Worm (Caenorhabditis elegans) whole organism, L1 larva: Measurements from ENCODE around the gene C05D12.1.

Source experiments
- C04F5.9 ChIP-seq: sonication (generic microtip); optimal IDR thresholded peaks from 2 replicates; lab custom pipeline; 2016; ENCODE audit warnings: missing genetic modification characterization, missing compliant biosample characterization
- F16B12.6 ChIP-seq: fragments of 150-350 bp; optimal IDR thresholded peaks from 2 replicates; lab custom pipeline; 2014; ENCODE audit warnings: missing biosample characterization, missing genetic modification characterization
- Y116A8C.19 ChIP-seq: sonication (generic microtip); optimal IDR thresholded peaks from 2 replicates; lab custom pipeline; 2016; ENCODE audit warnings: missing compliant biosample characterization, missing genetic modification characterization, borderline replicate concordance
- ceh-82 ChIP-seq, 3 experiments: fragments of 150-350 bp in 1 of 3; sonication (generic microtip) in 2 of 3; optimal IDR thresholded peaks; 2 replicates each; lab custom pipeline; 2014 to 2017; ENCODE audit warnings: missing biosample characterization in 3 of 3, missing genetic modification characterization in 3 of 3
- ceh-88 ChIP-seq: fragments of 200-800 bp; sonication (Bioruptor generic); IDR thresholded peaks from 2 replicates; pipeline ENCODE4 v1.3.6; 2022; ENCODE audit warnings: missing genetic modification characterization, missing compliant biosample characterization
- ces-1 ChIP-seq: fragments of 150-350 bp; optimal IDR thresholded peaks from 2 replicates; lab custom pipeline; 2014; ENCODE audit warnings: missing biosample characterization, missing genetic modification reagents, missing genetic modification characterization
- dpl-1 ChIP-seq, 3 experiments: fragments of 150-350 bp in 2 of 3; sonication (generic microtip) in 1 of 3; optimal IDR thresholded peaks; 2 replicates each; lab custom pipeline; 2014 to 2017; ENCODE audit warnings: missing biosample characterization in 3 of 3, missing genetic modification characterization in 3 of 3, missing genetic modification reagents in 3 of 3
- efl-1 ChIP-seq, 4 experiments: fragments of 150-350 bp; optimal IDR thresholded peaks in 3 of 4; peaks in 1 of 4; 1 replicate in 1 of 4; 2 replicates in 3 of 4; lab custom pipeline; 2014; ENCODE audit warnings: missing biosample characterization in 2 of 4, missing genetic modification characterization in 2 of 4, missing genetic modification reagents in 2 of 4
- efl-3 ChIP-seq: fragments of 200-800 bp; sonication (Bioruptor generic); optimal IDR thresholded peaks from 2 replicates; lab custom pipeline; 2018; ENCODE audit warnings: mild to moderate bottlenecking, missing genetic modification characterization, missing compliant biosample characterization
- egl-13 ChIP-seq: sonication (generic microtip); optimal IDR thresholded peaks from 2 replicates; lab custom pipeline; 2016; ENCODE audit warnings: missing genotype, missing genetic modification reagents, missing genetic modification characterization, missing compliant biosample characterization
- egl-27 ChIP-seq, 2 experiments: fragments of 150-350 bp in 1 of 2; sonication (generic microtip); optimal IDR thresholded peaks; 3 replicates each; lab custom pipeline; 2017 to 2018; ENCODE audit warnings: missing biosample characterization in 2 of 2, missing genetic modification characterization in 2 of 2, missing genetic modification reagents in 2 of 2
- elt-2 ChIP-seq: sonication (generic microtip); optimal IDR thresholded peaks from 2 replicates; lab custom pipeline; 2016; ENCODE audit warnings: missing genetic modification characterization, mild to moderate bottlenecking, inconsistent platforms, missing compliant biosample characterization, missing genetic modification reagents
- fkh-8 ChIP-seq: sonication (generic microtip); optimal IDR thresholded peaks from 2 replicates; lab custom pipeline; 2016; ENCODE audit warnings: mild to moderate bottlenecking, missing genetic modification characterization, missing compliant biosample characterization
- fos-1 ChIP-seq: fragments of 150-350 bp; optimal IDR thresholded peaks from 2 replicates; lab custom pipeline; 2014; ENCODE audit warnings: missing biosample characterization, missing genetic modification characterization
- hlh-4 ChIP-seq: sonication (generic microtip); optimal IDR thresholded peaks from 2 replicates; lab custom pipeline; 2016; ENCODE audit warnings: mild to moderate bottlenecking, missing genetic modification characterization, missing compliant biosample characterization
- hpl-2 ChIP-seq: fragments of 150-350 bp; optimal IDR thresholded peaks from 2 replicates; lab custom pipeline; 2014; ENCODE audit warnings: missing biosample characterization, missing genetic modification reagents, missing genetic modification characterization
- lin-13 ChIP-seq: fragments of 150-350 bp; optimal IDR thresholded peaks from 2 replicates; lab custom pipeline; 2014; ENCODE audit warnings: missing biosample characterization, missing genetic modification reagents, missing genetic modification characterization
- lin-15B ChIP-seq: fragments of 150-350 bp; sonication (generic microtip); optimal IDR thresholded peaks from 3 replicates; lab custom pipeline; 2014; ENCODE audit warnings: missing biosample characterization, missing genetic modification characterization
- lin-35 ChIP-seq, 2 experiments: fragments of 150-350 bp; optimal IDR thresholded peaks; 2 replicates each; lab custom pipeline; 2014; ENCODE audit warnings: missing biosample characterization in 2 of 2, missing genetic modification characterization in 2 of 2, missing genetic modification reagents in 2 of 2
- lir-3 ChIP-seq: sonication (generic microtip); optimal IDR thresholded peaks from 2 replicates; lab custom pipeline; 2016; ENCODE audit warnings: mild to moderate bottlenecking, missing genetic modification characterization, moderate library complexity, missing compliant biosample characterization; ENCODE audit not compliant: poor library complexity
- mab-9 ChIP-seq: fragments of 200-800 bp; sonication (Bioruptor generic); IDR thresholded peaks from 2 replicates; pipeline ENCODE4 v1.3.6; 2022; ENCODE audit warnings: missing genetic modification reagents, missing genetic modification characterization, missing compliant biosample characterization
- mdl-1 ChIP-seq, 2 experiments: fragments of 150-350 bp; optimal IDR thresholded peaks; 2 replicates each; lab custom pipeline; 2014 to 2017; ENCODE audit warnings: missing biosample characterization in 2 of 2, missing genetic modification characterization in 2 of 2, inconsistent platforms in 1 of 2
- mef-2 ChIP-seq: fragments of 150-350 bp; optimal IDR thresholded peaks from 2 replicates; lab custom pipeline; 2014; ENCODE audit warnings: missing biosample characterization, missing genetic modification characterization
- nhr-20 ChIP-seq: sonication (generic microtip); optimal IDR thresholded peaks from 2 replicates; lab custom pipeline; 2016; ENCODE audit warnings: mild to moderate bottlenecking, missing genetic modification characterization, missing compliant biosample characterization
- nhr-90 ChIP-seq: sonication (generic microtip); optimal IDR thresholded peaks from 2 replicates; lab custom pipeline; 2016; ENCODE audit warnings: mild to moderate bottlenecking, missing genetic modification characterization, missing compliant biosample characterization; ENCODE audit not compliant: poor library complexity
- pag-3 ChIP-seq: sonication (generic microtip); optimal IDR thresholded peaks from 2 replicates; lab custom pipeline; 2017; ENCODE audit warnings: missing genetic modification characterization, mild to moderate bottlenecking, missing compliant biosample characterization, antibody characterized with exemption, borderline replicate concordance; ENCODE audit not compliant: insufficient read depth
- pqm-1 ChIP-seq: sonication (generic microtip); optimal IDR thresholded peaks from 3 replicates; lab custom pipeline; 2017; ENCODE audit warnings: missing biosample characterization, missing genetic modification characterization
- snu-23 ChIP-seq: sonication (generic microtip); optimal IDR thresholded peaks from 2 replicates; lab custom pipeline; 2016; ENCODE audit warnings: missing genetic modification characterization, missing compliant biosample characterization
- vab-15 ChIP-seq: sonication (generic microtip); optimal IDR thresholded peaks from 2 replicates; lab custom pipeline; 2017; ENCODE audit warnings: missing genotype, mild to moderate bottlenecking, missing genetic modification characterization, missing compliant biosample characterization
- xbp-1 ChIP-seq: sonication (generic microtip); optimal IDR thresholded peaks from 2 replicates; lab custom pipeline; 2016; ENCODE audit warnings: missing genetic modification characterization, missing compliant biosample characterization
- zag-1 ChIP-seq: fragments of 150-350 bp; optimal IDR thresholded peaks from 2 replicates; lab custom pipeline; 2014; ENCODE audit warnings: missing biosample characterization, missing genetic modification characterization
- zip-4 ChIP-seq: fragments of 200-800 bp; sonication (Bioruptor generic); optimal IDR thresholded peaks from 2 replicates; lab custom pipeline; 2018; ENCODE audit warnings: mild to moderate bottlenecking, missing genetic modification characterization, moderate library complexity, missing compliant biosample characterization

Gene C05D12.1

ce11 chrII:11431584-11431983 lies 16.0 kb upstream of the C05D12.1 start, which contains the start of gene C05D12.4:
Gene C05D12.4 (plus strand): TSS chrII:11431884.
- TF ChIP-seq Y116A8C.19 (tag; lab: Kevin White, UChicago) (no peak), lin-13 (GFP tag; lab: Kevin White, UChicago) (no peak), mab-9 (GFP tag; lab: Robert Waterston, UW) (no peak), pag-3 (tag; lab: Kevin White, UChicago) (no peak), dpl-1 (GFP tag; optimal IDR thresholded peaks at IDR 0.05; lab: Kevin White, UChicago) (no peak), nhr-90 (no peak), egl-13 (tag; lab: Kevin White, UChicago) (no peak), pqm-1 (tag; lab: Kevin White, UChicago) (no peak), egl-27 (tag; optimal IDR thresholded peaks at IDR 0.05; lab: Kevin White, UChicago) (no peak), ceh-88 (no peak), hpl-2 (GFP tag; lab: Kevin White, UChicago) (no peak), lin-15B (no peak), xbp-1 (tag; lab: Kevin White, UChicago) (no peak)

DNA sequence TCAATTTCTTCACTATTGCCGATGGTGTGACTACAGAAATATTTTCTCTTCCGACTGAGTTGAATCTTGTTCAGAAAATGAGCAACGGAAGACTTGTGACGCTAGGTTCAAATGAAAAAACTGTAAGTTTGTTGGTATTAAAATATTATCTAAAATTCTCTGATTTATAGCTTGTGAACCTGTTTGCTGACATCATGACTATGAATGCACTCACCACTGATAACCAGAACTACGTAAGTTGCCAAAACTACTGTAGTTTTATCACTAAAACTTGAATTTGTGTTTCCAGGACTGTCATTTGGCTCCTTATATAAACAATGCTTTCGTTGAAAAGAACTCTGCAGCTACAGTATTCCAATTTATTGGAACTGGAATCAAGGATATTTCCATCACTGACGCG lies 13.0 kb upstream of the C05D12.1 start:
- TF ChIP-seq elt-2 (tag; lab: Kevin White, UChicago): peak; percentile 10
- no peak for TF ChIP-seq mab-9 (GFP tag; lab: Robert Waterston, UW)
- no peak for TF ChIP-seq zip-4 (GFP tag; lab: Kevin White, UChicago)
- TF ChIP-seq zag-1 (tag; lab: Kevin White, UChicago): no peak
- no peak for TF ChIP-seq hpl-2 (GFP tag; lab: Kevin White, UChicago)
- no peak for TF ChIP-seq efl-3

DNA sequence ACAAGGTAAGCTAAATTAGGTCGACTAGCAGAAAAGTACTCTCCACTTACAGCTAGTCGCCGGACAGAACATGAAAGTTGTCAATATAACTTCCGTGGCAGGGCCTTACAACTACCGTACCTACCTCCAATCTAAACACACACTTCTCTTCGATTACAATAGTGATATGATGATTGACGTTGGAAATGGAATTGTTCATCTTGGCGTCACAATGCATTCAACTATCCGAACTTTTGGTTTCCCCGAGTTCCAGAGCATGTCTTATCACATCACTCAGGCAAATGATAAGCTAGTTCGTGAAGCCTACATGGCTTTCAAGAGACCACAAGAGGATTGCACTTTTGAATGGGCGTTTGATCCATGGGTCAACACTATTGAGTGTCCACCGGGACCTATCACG lies 11.8 kb upstream of the C05D12.1 start:
- TF ChIP-seq ceh-82 (tag; optimal IDR thresholded peaks at IDR 0.05; lab: Kevin White, UChicago) (no peak), zip-4 (GFP tag; lab: Kevin White, UChicago) (no peak), fos-1 (tag; lab: Kevin White, UChicago) (no peak), F16B12.6 (tag; lab: Kevin White, UChicago) (no peak)

DNA sequence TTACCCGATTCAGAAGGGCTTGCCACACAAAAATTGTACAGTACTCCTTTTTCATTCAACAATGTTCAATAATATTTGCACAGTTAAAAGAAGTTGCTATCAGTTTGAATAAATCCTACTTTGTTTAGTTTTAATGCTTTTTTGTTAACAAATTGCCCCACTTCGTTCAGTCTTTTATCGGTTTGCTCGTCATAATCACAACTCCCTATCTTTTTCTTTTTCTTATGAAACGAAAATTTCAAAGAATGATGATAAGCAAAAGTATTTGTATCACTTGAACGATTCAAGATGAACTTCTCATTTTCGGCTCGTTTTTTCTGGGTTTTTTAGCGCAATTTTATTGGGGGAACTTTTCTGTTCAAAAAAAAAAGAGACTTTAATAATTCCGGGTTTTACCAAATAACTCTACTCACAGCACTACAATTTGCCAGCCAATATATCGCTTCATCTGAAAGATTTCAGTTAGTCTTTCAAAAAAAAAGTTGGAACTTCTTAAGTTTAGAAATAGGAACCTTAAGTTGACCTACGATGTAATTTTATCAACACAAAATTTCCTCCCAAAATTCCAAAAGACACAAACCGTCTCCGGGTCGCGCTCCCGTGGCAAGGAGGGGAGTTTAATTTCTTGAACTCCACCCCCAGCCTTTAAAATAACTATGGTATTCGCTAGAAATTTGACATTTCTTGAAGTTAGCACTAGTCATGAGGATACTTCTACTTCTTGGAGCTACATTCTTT lies 9.2 kb upstream of the C05D12.1 start, which contains the start of gene C05D12.3:
Gene C05D12.3, plus strand, starts transcription at position 688 of the 738 bp plus-strand sequence.
- TF ChIP-seq elt-2 (tag; lab: Kevin White, UChicago) (peak; percentile 22), efl-1 (optimal IDR thresholded peaks at IDR 0.05; lab: Kevin White, UChicago) (no peak), efl-1 (GFP tag; optimal IDR thresholded peaks at IDR 0.05 in 1 of 2; lab: Kevin White, UChicago) (peak in 1 of 2 experiments; percentile 49), snu-23 (GFP tag; lab: Kevin White, UChicago) (no peak)

ce11 chrII:11424032-11424431 lies 8.5 kb upstream of the C05D12.1 start:
- no peak for TF ChIP-seq vab-15 (tag; lab: Kevin White, UChicago)
- peak; percentile 8 for TF ChIP-seq elt-2 (tag; lab: Kevin White, UChicago)

DNA sequence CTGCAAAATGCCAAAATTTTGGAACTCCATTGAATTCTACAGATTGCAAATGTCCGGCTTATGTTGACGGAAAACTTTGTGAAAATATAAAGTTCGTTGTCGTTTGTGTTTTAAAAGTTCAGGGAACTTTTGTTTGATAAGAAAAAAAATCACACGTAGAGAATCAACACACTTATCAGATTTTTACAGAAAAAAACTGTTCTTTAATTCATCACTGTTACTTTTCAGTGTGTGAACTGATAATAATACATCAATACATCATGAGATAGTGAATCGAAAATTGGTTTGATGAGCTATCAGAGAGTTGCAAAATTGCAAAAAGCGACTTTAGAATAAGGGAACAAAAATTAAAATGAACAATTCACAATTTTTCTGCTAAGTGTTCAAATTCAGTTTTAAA lies 2.9 kb upstream of the C05D12.1 start:
- TF ChIP-seq C04F5.9 (tag; lab: Kevin White, UChicago) (no peak), egl-13 (tag; lab: Kevin White, UChicago) (no peak), efl-3 (no peak), lir-3 (no peak), mef-2 (tag; lab: Kevin White, UChicago) (no peak), ces-1 (GFP tag; lab: Kevin White, UChicago) (no peak), nhr-90 (no peak), fkh-8 (tag; lab: Kevin White, UChicago) (no peak), elt-2 (tag; lab: Kevin White, UChicago) (peak; percentile 69), lin-35 (GFP tag; optimal IDR thresholded peaks at IDR 0.05; lab: Kevin White, UChicago) (peak in 1 of 2 experiments; percentile 11), nhr-20 (tag; lab: Kevin White, UChicago) (peak; percentile 0), hlh-4 (tag; lab: Kevin White, UChicago) (no peak), mdl-1 (tag; optimal IDR thresholded peaks at IDR 0.05; lab: Kevin White, UChicago) (no peak)
